Worm (Caenorhabditis elegans) whole organism, early embryonic: Measurements from ENCODE around the gene M176.10.
"Not testable (repeated sequence)": the region's sequence is repeated elsewhere in the genome, so short reads cannot be mapped to it uniquely, and the experiment has no call there.

Source experiments
- B0310.2 ChIP-seq: sonication (generic microtip); optimal IDR thresholded peaks from 2 replicates; lab custom pipeline; 2016; ENCODE audit warnings: mild to moderate bottlenecking, missing genetic modification characterization, missing compliant biosample characterization
- F13C5.2 ChIP-seq: sonication (generic microtip); optimal IDR thresholded peaks from 2 replicates; lab custom pipeline; 2017; ENCODE audit warnings: mild to moderate bottlenecking, missing genetic modification characterization, inconsistent platforms, missing compliant biosample characterization
- aly-1 ChIP-seq: sonication (generic microtip); optimal IDR thresholded peaks from 2 replicates; lab custom pipeline; 2016; ENCODE audit warnings: missing genetic modification characterization, missing compliant biosample characterization
- ama-1 ChIP-seq: fragments of 150-350 bp; optimal IDR thresholded peaks from 2 replicates; lab custom pipeline; 2014
- ceh-13 ChIP-seq: fragments of 200-800 bp; sonication (Bioruptor generic); optimal IDR thresholded peaks from 2 replicates; lab custom pipeline; 2018; ENCODE audit warnings: mild to moderate bottlenecking, missing genetic modification characterization, missing compliant biosample characterization
- ceh-36 ChIP-seq: sonication (generic microtip); optimal IDR thresholded peaks from 2 replicates; lab custom pipeline; 2016; ENCODE audit warnings: missing genetic modification characterization, inconsistent platforms, missing compliant biosample characterization
- ets-7 ChIP-seq: sonication (generic microtip); optimal IDR thresholded peaks from 2 replicates; lab custom pipeline; 2016; ENCODE audit warnings: missing genotype, missing genetic modification characterization, missing compliant biosample characterization
- flt-1 ChIP-seq: fragments of 200-800 bp; sonication (Bioruptor generic); IDR thresholded peaks from 2 replicates; pipeline ENCODE4 v1.3.6; 2022; ENCODE audit warnings: missing genetic modification characterization, missing compliant biosample characterization
- hmbx-1 ChIP-seq: sonication (generic microtip); optimal IDR thresholded peaks from 2 replicates; lab custom pipeline; 2016; ENCODE audit warnings: mild to moderate bottlenecking, missing genetic modification characterization, missing compliant biosample characterization
- hmg-4 ChIP-seq: fragments of 200-800 bp; sonication (Bioruptor generic); optimal IDR thresholded peaks from 2 replicates; lab custom pipeline; 2018; ENCODE audit warnings: mild to moderate bottlenecking, missing genetic modification characterization, missing compliant biosample characterization
- hnd-1 ChIP-seq: sonication (generic microtip); optimal IDR thresholded peaks from 2 replicates; lab custom pipeline; 2016; ENCODE audit warnings: missing genetic modification characterization, missing compliant biosample characterization
- pes-1 ChIP-seq: fragments of 200-800 bp; sonication (Bioruptor generic); IDR thresholded peaks from 2 replicates; pipeline ENCODE4 v1.3.6; 2022; ENCODE audit warnings: missing genetic modification reagents, missing genetic modification characterization, missing compliant biosample characterization
- scrt-1 ChIP-seq: fragments of 200-800 bp; sonication (Bioruptor generic); IDR thresholded peaks from 2 replicates; pipeline ENCODE4 v1.3.6; 2022; ENCODE audit warnings: missing genetic modification characterization, missing compliant biosample characterization
- sea-1 ChIP-seq: fragments of 200-800 bp; sonication (Bioruptor generic); conservative IDR thresholded peaks from 2 replicates; pipeline ENCODE4 v1.3.6; 2022; ENCODE audit warnings: missing genetic modification characterization, missing compliant biosample characterization
- tbx-11 ChIP-seq: fragments of 200-800 bp; sonication (Bioruptor generic); IDR thresholded peaks from 2 replicates; pipeline ENCODE4 v1.3.6; 2022; ENCODE audit warnings: missing genetic modification characterization, missing compliant biosample characterization
- tbx-37 ChIP-seq: fragments of 200-800 bp; sonication (Bioruptor generic); conservative IDR thresholded peaks from 2 replicates; pipeline ENCODE4 v1.3.6; 2022; ENCODE audit warnings: missing genetic modification reagents, missing genetic modification characterization, missing compliant biosample characterization
- tra-4 ChIP-seq: sonication (generic microtip); optimal IDR thresholded peaks from 2 replicates; lab custom pipeline; 2017; ENCODE audit warnings: missing genetic modification characterization, missing compliant biosample characterization

The M176.10 gene

ce11 chrII:9454304-9454703, 28.3 kb upstream of the M176.10 start, which contains the start of gene chil-19:
TSS of gene chil-19 (minus strand) at chrII:9454404.
- TF ChIP-seq B0310.2 (no peak), aly-1 (no peak), ceh-13 (GFP tag; lab: Kevin White, UChicago) (no peak)

DNA sequence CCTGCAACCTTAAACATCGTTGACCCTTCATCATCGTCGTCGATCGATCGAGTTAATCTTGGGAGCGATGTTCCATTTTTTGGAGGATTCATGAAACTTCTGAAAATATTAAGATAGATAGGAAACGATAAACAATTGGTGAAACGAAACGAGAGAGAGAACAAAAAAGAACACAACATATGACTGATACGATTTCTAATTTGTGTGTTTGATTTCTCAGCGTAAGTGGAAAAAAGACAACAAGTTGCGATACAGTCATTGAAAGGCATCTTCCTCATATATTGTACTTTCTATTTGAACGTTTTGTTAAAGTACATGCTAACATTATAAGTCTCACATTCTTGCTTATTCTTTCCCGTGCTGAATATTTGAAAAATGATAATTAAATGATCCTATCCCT, 26.2 kb upstream of the M176.10 start, which contains the start of gene R09D1.12:
Gene R09D1.12, minus strand, starts transcription at position 101 of the 400 bp plus-strand sequence.
- not testable (repeated sequence) for TF ChIP-seq tbx-37 (GFP tag; lab: Robert Waterston, UW); scrt-1 (GFP tag; lab: Robert Waterston, UW); ama-1 (lab: Kevin White, UChicago)

DNA sequence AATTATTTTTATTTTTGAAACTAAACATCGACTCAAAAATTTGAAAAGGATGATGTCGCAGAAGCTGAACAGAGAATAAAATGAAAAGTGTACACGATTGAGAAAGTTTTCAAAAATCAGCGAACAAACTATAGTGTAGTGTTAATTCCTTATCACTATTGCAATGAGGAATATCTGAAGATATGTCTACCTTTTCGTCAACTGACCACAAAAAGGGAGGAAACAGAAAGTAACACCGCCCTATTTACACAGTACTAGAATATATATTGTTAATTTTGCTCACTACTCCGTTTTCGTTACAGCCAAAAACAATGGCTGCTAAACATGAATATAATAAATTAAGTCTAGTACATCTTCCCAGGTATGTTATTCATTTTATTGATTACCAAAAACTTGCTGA, 22.0 kb upstream of the M176.10 start, which contains the start of gene chil-18:
Gene chil-18, plus strand, starts transcription at position 301 of the 400 bp plus-strand sequence.
- no peak for TF ChIP-seq hnd-1 (tag; lab: Kevin White, UChicago)
- no peak for TF ChIP-seq hmbx-1 (tag; lab: Kevin White, UChicago)
- TF ChIP-seq tra-4 (tag; lab: Kevin White, UChicago): no peak
- no peak for TF ChIP-seq F13C5.2 (tag; lab: Kevin White, UChicago)
- TF ChIP-seq ets-7 (tag; lab: Kevin White, UChicago): no peak
- no peak for TF ChIP-seq scrt-1 (GFP tag; lab: Robert Waterston, UW)
- no peak for TF ChIP-seq ama-1 (lab: Kevin White, UChicago)
- TF ChIP-seq tbx-37 (GFP tag; lab: Robert Waterston, UW): no peak
- no peak for TF ChIP-seq flt-1 (GFP tag; lab: Robert Waterston, UW)
- TF ChIP-seq ceh-13 (GFP tag; lab: Kevin White, UChicago): no peak
- no peak for TF ChIP-seq tbx-11
- TF ChIP-seq hmg-4 (GFP tag; lab: Kevin White, UChicago): no peak
- no peak for TF ChIP-seq B0310.2
- TF ChIP-seq ceh-36 (tag; lab: Kevin White, UChicago): no peak
- no peak for TF ChIP-seq sea-1 (GFP tag; lab: Robert Waterston, UW)
- TF ChIP-seq pes-1 (GFP tag; lab: Robert Waterston, UW): no peak
- TF ChIP-seq aly-1: no peak

ce11 chrII:9445368-9445767, 19.4 kb upstream of the M176.10 start, which contains the start of gene R09D1.13:
TSS of gene R09D1.13 (minus strand) at chrII:9445468.
- TF ChIP-seq B0310.2 (no peak), ceh-36 (tag; lab: Kevin White, UChicago) (no peak), tra-4 (tag; lab: Kevin White, UChicago) (no peak), ets-7 (tag; lab: Kevin White, UChicago) (no peak), tbx-37 (GFP tag; lab: Robert Waterston, UW) (no peak), scrt-1 (GFP tag; lab: Robert Waterston, UW) (no peak), hnd-1 (tag; lab: Kevin White, UChicago) (no peak)

- TF ChIP-seq hmbx-1 (tag; lab: Kevin White, UChicago): no peak
- no peak for TF ChIP-seq ama-1 (lab: Kevin White, UChicago)
- TF ChIP-seq aly-1: no peak
These were observed 17.5 kb upstream of the M176.10 start, which contains the start of gene chil-15 for ce11 chrII:9443522-9443921. TSS of gene chil-15 (minus strand) at chrII:9443622.

DNA sequence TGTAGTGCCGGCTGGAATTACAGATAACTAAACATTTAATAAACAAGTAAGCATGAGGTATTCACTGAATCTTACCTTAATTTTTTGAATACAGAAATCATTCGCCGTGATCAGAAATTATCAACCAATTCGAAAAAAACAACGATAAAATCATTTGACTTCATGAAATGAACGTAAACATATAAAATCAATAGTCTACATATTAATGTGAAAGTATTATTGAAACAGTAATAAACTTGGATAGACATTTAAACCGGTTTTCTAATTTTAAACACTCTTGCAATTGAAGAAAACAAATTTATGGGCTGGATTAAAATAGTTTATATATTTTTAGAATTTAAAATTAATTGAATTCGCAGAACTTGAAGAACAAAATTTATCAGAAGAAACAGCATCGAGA, 15.9 kb upstream of the M176.10 start, which contains the start of gene chil-16:
Gene chil-16, minus strand, starts transcription at position 101 of the 400 bp plus-strand sequence.
- TF ChIP-seq aly-1 (no peak), B0310.2 (no peak), pes-1 (GFP tag; lab: Robert Waterston, UW) (no peak), ceh-13 (GFP tag; lab: Kevin White, UChicago) (no peak), tbx-11 (no peak)

ce11 chrII:9440060-9440459, 14.1 kb upstream of the M176.10 start, which contains the start of gene chil-17:
TSS of gene chil-17 (minus strand) at chrII:9440160.
- TF ChIP-seq tra-4 (tag; lab: Kevin White, UChicago) (no peak), sea-1 (GFP tag; lab: Robert Waterston, UW) (no peak), flt-1 (GFP tag; lab: Robert Waterston, UW) (no peak), F13C5.2 (tag; lab: Kevin White, UChicago) (no peak), pes-1 (GFP tag; lab: Robert Waterston, UW) (no peak), hmg-4 (GFP tag; lab: Kevin White, UChicago) (no peak), hmbx-1 (tag; lab: Kevin White, UChicago) (no peak), scrt-1 (GFP tag; lab: Robert Waterston, UW) (no peak), hnd-1 (tag; lab: Kevin White, UChicago) (no peak), B0310.2 (no peak), tbx-37 (GFP tag; lab: Robert Waterston, UW) (no peak), tbx-11 (no peak), ama-1 (lab: Kevin White, UChicago) (no peak), aly-1 (no peak), ceh-36 (tag; lab: Kevin White, UChicago) (no peak), ets-7 (tag; lab: Kevin White, UChicago) (no peak), ceh-13 (GFP tag; lab: Kevin White, UChicago) (no peak)

- TF ChIP-seq B0310.2: no peak
- TF ChIP-seq hmbx-1 (tag; lab: Kevin White, UChicago): no peak
- TF ChIP-seq pes-1 (GFP tag; lab: Robert Waterston, UW): no peak
- TF ChIP-seq hnd-1 (tag; lab: Kevin White, UChicago): no peak
- no peak for TF ChIP-seq flt-1 (GFP tag; lab: Robert Waterston, UW)
These were observed 12.9 kb upstream of the M176.10 start for ce11 chrII:9438853-9439252.
